Fruit fly (Drosophila melanogaster): ENCODE data around the gene CG14569.

Gene CG14569

DNA sequence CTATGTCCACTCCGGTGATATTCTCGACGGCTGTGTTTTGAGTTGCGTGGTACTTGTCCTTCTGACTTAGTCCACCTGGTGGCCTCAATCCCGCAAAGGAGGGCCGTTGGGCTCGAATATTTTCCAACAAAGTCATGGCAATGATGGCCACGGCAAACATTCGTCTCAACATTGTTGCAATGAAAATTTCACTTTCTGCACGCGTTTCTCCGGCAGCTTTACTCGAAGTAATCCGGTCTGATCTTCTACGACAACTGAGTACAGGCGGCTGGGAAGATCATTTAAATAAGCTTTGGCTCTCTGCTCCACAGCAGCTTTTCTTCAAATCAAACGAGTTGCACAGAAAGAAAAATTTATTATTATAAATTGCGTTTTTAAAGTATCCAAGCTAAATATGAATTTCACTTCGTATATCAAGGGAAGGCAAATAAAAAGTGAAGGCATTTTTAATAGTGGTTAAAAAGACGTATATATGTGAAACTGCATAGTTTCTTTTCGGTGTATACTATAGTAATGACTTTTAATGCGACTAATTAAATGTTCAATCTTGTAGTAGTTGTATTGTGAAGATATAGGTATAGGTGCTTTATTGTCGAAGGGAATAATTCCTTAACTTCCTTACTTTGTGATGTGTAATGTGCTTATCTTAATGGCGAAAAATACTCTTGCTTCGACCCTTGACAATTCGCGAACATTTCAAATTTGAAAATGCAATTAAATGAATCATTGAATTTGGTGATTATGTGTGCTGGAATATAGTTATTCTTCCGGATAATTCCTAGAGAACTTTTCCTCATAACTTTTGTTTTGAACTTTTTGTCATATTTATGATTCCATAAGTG, 7.0 kb upstream of the CG14569 start, which contains the start of gene CG14567 (continued):
- TF ChIP-seq net (GFP tag; optimal IDR thresholded peaks at IDR 0.05) (peak; percentile 50), Sox15 (GFP tag; optimal IDR thresholded peaks at IDR 0.05) (peak; percentile 41), eg (GFP tag; IDR thresholded peaks at IDR 0.05) (peak; percentile 86), CG8632 (GFP tag; optimal IDR thresholded peaks at IDR 0.05) (peak; percentile 54), CG6163 (GFP tag; IDR thresholded peaks at IDR 0.05) (peak; percentile 74), CG10669 (GFP tag; optimal IDR thresholded peaks at IDR 0.05) (peak; percentile 26), Hr39 (GFP tag; optimal IDR thresholded peaks at IDR 0.05) (peak; percentile 69), CG7368 (GFP tag; optimal IDR thresholded peaks at IDR 0.05) (peak; percentile 56), topi (GFP tag; optimal IDR thresholded peaks at IDR 0.05) (peak; percentile 58), lz (GFP tag; optimal IDR thresholded peaks at IDR 0.05) (peak; percentile 55), CG4318 (GFP tag; optimal IDR thresholded peaks at IDR 0.05) (peak; percentile 2), Eip93F (GFP tag; optimal IDR thresholded peaks at IDR 0.05) (no peak), achi (GFP tag; optimal IDR thresholded peaks at IDR 0.05) (peak; percentile 57), CG34406 (GFP tag; optimal IDR thresholded peaks at IDR 0.05) (peak; percentile 56), CG11294 (GFP tag; IDR thresholded peaks at IDR 0.05) (peak; percentile 53; the same call in 1 of the 2 replicates), Met (GFP tag; optimal IDR thresholded peaks at IDR 0.05) (peak; percentile 57), dsx (GFP tag; optimal IDR thresholded peaks at IDR 0.05; ENCODE audit: poor library complexity, severe bottlenecking) (peak; percentile 92), fd85E (GFP tag; optimal IDR thresholded peaks at IDR 0.05) (no peak), svp (GFP tag) (peak; percentile 46), Lpt (GFP tag; optimal IDR thresholded peaks at IDR 0.05) (peak; percentile 12), CG8319 (GFP tag; optimal IDR thresholded peaks at IDR 0.05) (no peak), pdm3 (GFP tag; optimal IDR thresholded peaks at IDR 0.05) (peak; percentile 75), acj6 (GFP tag; optimal IDR thresholded peaks at IDR 0.05) (peak; percentile 63), OdsH (GFP tag; optimal IDR thresholded peaks at IDR 0.05) (peak; percentile 68), Smox (GFP tag; optimal IDR thresholded peaks at IDR 0.05) (peak; percentile 55), CG6808 (GFP tag; optimal IDR thresholded peaks at IDR 0.05) (no peak), fd59A (GFP tag; optimal IDR thresholded peaks at IDR 0.05) (no peak), Sox102F (GFP tag; optimal IDR thresholded peaks at IDR 0.05) (peak; percentile 53), spab (GFP tag; optimal IDR thresholded peaks at IDR 0.05) (peak; percentile 1), CG6854 (GFP tag; optimal IDR thresholded peaks at IDR 0.05) (no peak), CG3919 (GFP tag; optimal IDR thresholded peaks at IDR 0.05) (peak; percentile 62), CG3032 (tag; optimal IDR thresholded peaks at IDR 0.05) (peak; percentile 34), vri (GFP tag; optimal IDR thresholded peaks at IDR 0.05) (no peak), Ets21C (GFP tag; optimal IDR thresholded peaks at IDR 0.05) (peak; percentile 58), CG15336 (GFP tag; IDR thresholded peaks at IDR 0.05) (peak; percentile 74), CG32006 (GFP tag; optimal IDR thresholded peaks at IDR 0.05) (peak; percentile 81), CG11762 (GFP tag; optimal IDR thresholded peaks at IDR 0.05; ENCODE audit: insufficient read depth) (peak; percentile 18)

DNA sequence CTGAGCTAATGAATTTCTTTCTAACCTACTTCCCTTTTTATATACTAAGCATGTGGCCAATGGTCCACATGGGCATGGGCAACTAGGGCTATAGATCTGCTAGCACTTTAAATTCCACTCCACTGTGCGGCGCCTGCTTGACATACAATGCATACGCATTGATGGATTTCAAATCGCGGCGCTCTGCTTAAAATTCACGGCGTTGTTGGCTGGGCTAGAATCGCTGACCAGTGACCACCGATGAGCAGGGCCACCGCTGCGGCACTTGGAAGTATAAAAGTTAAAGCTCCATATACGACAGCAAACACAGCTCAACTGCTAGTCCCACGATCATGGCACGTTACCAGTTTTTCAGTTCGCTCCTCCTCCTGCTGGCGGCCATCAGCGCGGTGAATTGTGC, 2.4 kb upstream of the CG14569 start, which contains the start of gene CG14573:
TSS of gene CG14573 (plus strand) at position 301 of the 400 bp plus-strand sequence.
- TF ChIP-seq CG6808 (GFP tag; optimal IDR thresholded peaks at IDR 0.05), result no peak
- no peak for TF ChIP-seq CG8119 (GFP tag; IDR thresholded peaks at IDR 0.05)
- TF ChIP-seq Ets21C (GFP tag; optimal IDR thresholded peaks at IDR 0.05), result no peak

DNA sequence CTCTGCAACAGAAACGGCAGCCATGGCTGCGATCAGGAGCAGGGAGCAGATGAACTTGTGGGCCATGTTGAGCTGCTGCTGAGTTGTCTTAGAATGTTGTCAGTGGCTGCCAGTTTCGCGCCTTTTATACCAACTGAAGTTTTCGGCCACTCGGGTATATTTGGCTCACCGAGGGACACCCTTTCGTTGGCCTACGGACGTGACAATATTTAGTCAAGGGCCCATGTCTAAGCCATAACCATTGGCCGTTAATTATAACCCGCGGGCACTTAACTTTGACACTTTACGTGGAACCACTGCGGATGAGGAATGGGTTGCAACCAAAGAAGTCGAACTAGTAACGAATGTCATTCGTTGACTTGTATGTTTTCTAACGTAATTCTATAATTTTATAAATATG, 2.0 kb upstream of the CG14569 start, which contains the start of gene CG14568:
TSS of gene CG14568 (minus strand) at position 101 of the 400 bp plus-strand sequence.
- TF ChIP-seq CG4318 (GFP tag; optimal IDR thresholded peaks at IDR 0.05), result no peak
- TF ChIP-seq Sox14 (GFP tag; optimal IDR thresholded peaks at IDR 0.05), result no peak
- no peak for TF ChIP-seq Hr39 (GFP tag; optimal IDR thresholded peaks at IDR 0.05)
- no peak for TF ChIP-seq CG10631 (GFP tag; optimal IDR thresholded peaks at IDR 0.05)
- TF ChIP-seq CG3919 (GFP tag; optimal IDR thresholded peaks at IDR 0.05), result no peak
- TF ChIP-seq CG3032 (tag; optimal IDR thresholded peaks at IDR 0.05), result no peak
- TF ChIP-seq Eip93F (GFP tag; optimal IDR thresholded peaks at IDR 0.05), result no peak
- TF ChIP-seq Eip78C (GFP tag), result no peak
- TF ChIP-seq CG32006 (GFP tag; optimal IDR thresholded peaks at IDR 0.05), result no peak
- no peak for TF ChIP-seq CG31627 (GFP tag; optimal IDR thresholded peaks at IDR 0.05)
- TF ChIP-seq Smox (GFP tag; optimal IDR thresholded peaks at IDR 0.05), result no peak
- TF ChIP-seq dac (GFP tag; optimal IDR thresholded peaks at IDR 0.05), result no peak
- TF ChIP-seq CG6163 (GFP tag; IDR thresholded peaks at IDR 0.05), result no peak
- TF ChIP-seq Gug (GFP tag; IDR thresholded peaks at IDR 0.05), result no peak
- no peak for TF ChIP-seq Sox102F (GFP tag; optimal IDR thresholded peaks at IDR 0.05)
- TF ChIP-seq Ets21C (GFP tag; optimal IDR thresholded peaks at IDR 0.05), result no peak
- TF ChIP-seq fd85E (GFP tag; optimal IDR thresholded peaks at IDR 0.05), result no peak
- no peak for TF ChIP-seq CG6854 (GFP tag; optimal IDR thresholded peaks at IDR 0.05)
- TF ChIP-seq Blimp-1 (GFP tag; optimal IDR thresholded peaks at IDR 0.05), result no peak
- no peak for TF ChIP-seq CG7368 (GFP tag; optimal IDR thresholded peaks at IDR 0.05)
